Fruit fly (Drosophila melanogaster): Measurements from ENCODE around the gene Ndc80.

Gene Ndc80

DNA sequence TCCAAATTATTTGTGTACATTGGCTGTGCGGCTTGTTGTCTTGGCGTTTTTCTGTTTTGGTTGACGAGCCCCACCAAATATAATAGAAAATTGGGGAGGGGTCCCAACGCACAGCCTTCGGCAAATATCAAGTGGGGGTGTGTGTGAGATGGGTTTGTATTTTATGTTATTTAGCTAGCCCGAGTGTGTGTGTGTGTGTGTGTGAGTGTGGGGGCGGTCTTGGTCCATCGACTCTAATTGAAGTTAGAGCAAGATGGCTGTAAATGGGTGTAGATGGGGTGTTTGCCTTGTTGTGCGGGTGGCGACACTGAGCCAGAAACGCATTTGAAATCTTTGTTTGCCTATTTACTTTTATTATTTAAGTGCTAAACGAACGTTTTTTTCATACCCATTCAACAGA is 20.7 kb upstream of the Ndc80 start (continued):
- TF ChIP-seq pzg (GFP tag; optimal IDR thresholded peaks at IDR 0.05) = no peak
- no peak for TF ChIP-seq MBD-R2 (GFP tag; IDR thresholded peaks at IDR 0.05)
- TF ChIP-seq CG13894 (tag; optimal IDR thresholded peaks at IDR 0.05) = peak; percentile 54
- TF ChIP-seq Sox100B (GFP tag; optimal IDR thresholded peaks at IDR 0.05) = peak; percentile 27
- peak; percentile 25 for TF ChIP-seq CG15601 (tag; optimal IDR thresholded peaks at IDR 0.05)
- TF ChIP-seq ATbp (GFP tag; optimal IDR thresholded peaks at IDR 0.05) = peak; percentile 51
- TF ChIP-seq dmrt99B (tag; optimal IDR thresholded peaks at IDR 0.05) = peak; percentile 29
- no peak for TF ChIP-seq CG14441 (GFP tag; IDR thresholded peaks at IDR 0.05)
- peak; percentile 22 for TF ChIP-seq CG15514 (GFP tag; optimal IDR thresholded peaks at IDR 0.05)
- TF ChIP-seq NFAT (GFP tag; IDR thresholded peaks at IDR 0.05) = peak; percentile 51; the same call in 1 of the 2 replicates
- TF ChIP-seq cg (GFP tag; optimal IDR thresholded peaks at IDR 0.05) = peak; percentile 42
- no peak for TF ChIP-seq CG7556 (GFP tag; optimal IDR thresholded peaks at IDR 0.05)
- no peak for TF ChIP-seq CG6765 (GFP tag; optimal IDR thresholded peaks at IDR 0.05)
- peak; percentile 17 for TF ChIP-seq CG5180 (GFP tag; optimal IDR thresholded peaks at IDR 0.05)
- TF ChIP-seq CG11085 (GFP tag; IDR thresholded peaks at IDR 0.05) = no peak
- no peak for TF ChIP-seq CG3838 (GFP tag; optimal IDR thresholded peaks at IDR 0.05)
- peak; percentile 23 for TF ChIP-seq CG6254 (GFP tag; optimal IDR thresholded peaks at IDR 0.05)
- TF ChIP-seq mirr (GFP tag; optimal IDR thresholded peaks at IDR 0.05) = peak; percentile 36
- no peak for TF ChIP-seq bab2 (GFP tag; optimal IDR thresholded peaks at IDR 0.05)
- TF ChIP-seq CkIIα-i1 (GFP tag; IDR thresholded peaks at IDR 0.05) = no peak
- TF ChIP-seq disco-r (GFP tag; optimal IDR thresholded peaks at IDR 0.05) = peak; percentile 0
- TF ChIP-seq CG8290 (GFP tag; optimal IDR thresholded peaks at IDR 0.05) = no peak
- TF ChIP-seq CG8290 (tag; optimal IDR thresholded peaks at IDR 0.05) = peak in 1 of 2 experiments; percentile 47
- TF ChIP-seq CG13296 (GFP tag; optimal IDR thresholded peaks at IDR 0.05) = peak; percentile 17
- peak; percentile 15; the same call in 1 of the 3 replicates for TF ChIP-seq ci (GFP tag; IDR thresholded peaks at IDR 0.05)
- TF ChIP-seq Atf6 (GFP tag; IDR thresholded peaks at IDR 0.05) = peak; percentile 9; the same call in 1 of the 2 replicates
- TF ChIP-seq CG9817 (tag; optimal IDR thresholded peaks at IDR 0.05) = peak; percentile 13
- peak; percentile 19 for TF ChIP-seq sug (tag; optimal IDR thresholded peaks at IDR 0.05)
- peak; percentile 36 for TF ChIP-seq Asciz (GFP tag; optimal IDR thresholded peaks at IDR 0.05)
- TF ChIP-seq otp (GFP tag; IDR thresholded peaks at IDR 0.05) = no peak
- no peak for TF ChIP-seq CG7963 (GFP tag; IDR thresholded peaks at IDR 0.05; ENCODE audit: partially characterized antibody)
- TF ChIP-seq Blimp-1 (GFP tag; optimal IDR thresholded peaks at IDR 0.05) = peak; percentile 27
- no peak for TF ChIP-seq fd102C (GFP tag; optimal IDR thresholded peaks at IDR 0.05)
- peak; percentile 6 for TF ChIP-seq CG31365 (tag; optimal IDR thresholded peaks at IDR 0.05)
- peak; percentile 13 for TF ChIP-seq CG12659 (GFP tag; optimal IDR thresholded peaks at IDR 0.05)
- TF ChIP-seq CG33557 (GFP tag; optimal IDR thresholded peaks at IDR 0.05) = no peak
- TF ChIP-seq trh (GFP tag; optimal IDR thresholded peaks at IDR 0.05) = no peak
- no peak for TF ChIP-seq GATAe (GFP tag; conservative IDR thresholded peaks at IDR 0.05)
- TF ChIP-seq caup (GFP tag; optimal IDR thresholded peaks at IDR 0.05; ENCODE audit: severe bottlenecking) = peak; percentile 10
- peak; percentile 15; the same call in 1 of the 3 replicates for TF ChIP-seq CG11695 (GFP tag; IDR thresholded peaks at IDR 0.05)
- peak; percentile 3 for TF ChIP-seq CG2875 (GFP tag; optimal IDR thresholded peaks at IDR 0.05)
- peak; percentile 37 for TF ChIP-seq abd-A (tag; optimal IDR thresholded peaks at IDR 0.05)
- no peak for TF ChIP-seq gcm2 (GFP tag; optimal IDR thresholded peaks at IDR 0.05)
- peak; percentile 71 for TF ChIP-seq Med (GFP tag)
- TF ChIP-seq Gsc (GFP tag; IDR thresholded peaks at IDR 0.05) = no peak
- peak; percentile 26 for TF ChIP-seq CG17359 (tag; optimal IDR thresholded peaks at IDR 0.05)
- peak; percentile 36 for TF ChIP-seq lab (GFP tag; optimal IDR thresholded peaks at IDR 0.05)
- no peak for TF ChIP-seq CG31388 (GFP tag; optimal IDR thresholded peaks at IDR 0.05)
- TF ChIP-seq gcm (GFP tag; optimal IDR thresholded peaks at IDR 0.05) = peak; percentile 11
- peak; percentile 17 for TF ChIP-seq CG12219 (GFP tag; optimal IDR thresholded peaks at IDR 0.05)
